Fruit fly (Drosophila melanogaster): Measurements from ENCODE around the gene CG14834.

CG14834 gene

DNA sequence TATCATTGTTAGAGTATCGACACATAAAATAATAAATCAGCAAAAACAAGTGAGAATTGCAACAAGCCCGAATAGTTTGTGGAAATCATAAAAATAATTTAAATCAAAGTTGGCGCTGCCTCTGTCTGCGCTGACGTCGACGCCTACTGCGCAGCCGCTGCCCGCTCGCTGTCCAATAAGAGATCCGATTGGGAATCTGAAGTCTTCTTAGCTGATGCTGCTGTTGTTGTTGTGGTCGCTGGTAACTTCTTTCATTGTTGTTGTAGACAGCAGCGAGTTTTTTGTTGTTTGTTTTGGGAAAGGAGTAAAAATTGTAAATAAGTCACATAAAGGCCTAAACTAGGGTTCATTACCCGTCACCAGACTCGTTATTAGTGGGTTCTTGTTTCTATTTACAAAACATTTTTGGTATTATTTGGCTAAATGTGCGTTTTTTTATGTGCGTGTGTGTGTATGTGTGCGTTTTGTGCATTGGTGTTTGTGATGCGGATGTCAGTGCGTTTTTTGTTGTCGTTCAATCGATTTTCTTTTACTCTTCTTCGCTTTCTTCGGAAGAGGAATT lies 17.9 kb upstream of the CG14834 start:
- TF ChIP-seq psq (GFP tag; optimal IDR thresholded peaks at IDR 0.05), result peak; percentile 7
- TF ChIP-seq lola (GFP tag; optimal IDR thresholded peaks at IDR 0.05), result no peak

DNA sequence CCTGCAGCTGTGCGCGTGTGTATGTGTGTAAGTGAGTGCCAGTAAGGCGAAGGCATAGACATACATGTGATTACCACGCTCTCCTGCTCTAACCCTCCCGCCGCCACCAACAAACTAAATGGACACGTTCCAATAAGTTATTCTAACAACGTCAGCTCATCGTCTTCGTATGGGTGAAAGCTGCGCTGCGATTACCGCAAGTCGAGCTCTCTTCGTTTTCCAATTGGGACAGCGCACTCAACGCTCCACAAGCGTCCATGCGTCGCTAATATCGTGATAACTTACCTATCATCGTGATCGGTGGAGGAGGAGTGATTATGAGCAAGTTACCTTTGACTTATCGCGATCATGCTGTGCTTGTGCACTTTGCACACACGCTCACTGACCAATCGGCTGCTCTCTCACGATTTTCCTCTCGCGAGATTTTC lies 14.2 kb upstream of the CG14834 start:
- TF ChIP-seq h (GFP tag; optimal IDR thresholded peaks at IDR 0.05) (peak; percentile 23), HLH106 (tag; optimal IDR thresholded peaks at IDR 0.05) (peak; percentile 8), Dif (GFP tag; optimal IDR thresholded peaks at IDR 0.05; ENCODE audit: partially characterized antibody) (no peak)

DNA sequence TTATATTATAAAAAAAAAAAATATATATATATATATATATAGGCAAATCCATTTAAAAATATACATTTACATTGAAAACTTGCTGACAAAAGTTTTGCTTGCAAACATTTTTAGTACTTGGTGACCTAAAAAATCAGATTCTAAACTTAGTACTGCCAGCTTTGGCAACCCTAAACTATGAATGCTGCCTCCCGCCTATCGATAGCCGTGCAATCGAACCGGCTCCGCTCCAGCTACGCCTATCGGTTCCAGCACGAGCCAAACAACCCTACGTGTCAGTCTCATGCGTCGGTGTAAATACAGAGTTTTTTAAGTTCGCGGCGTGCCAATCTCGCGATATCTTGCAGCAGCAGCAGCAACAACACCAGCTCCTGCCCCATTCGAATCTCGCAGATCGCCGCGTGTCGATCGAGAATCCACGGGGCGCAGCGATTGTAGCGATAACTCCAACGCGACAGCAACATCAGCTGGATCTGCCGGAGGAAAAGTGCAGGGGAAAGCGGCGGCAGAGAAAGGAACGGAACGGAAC lies 13.5 kb upstream of the CG14834 start, which contains the start of gene Sec63:
Sec63 (plus strand) TSS at position 238 of the 529 bp plus-strand sequence.
- TF ChIP-seq sv (GFP tag; optimal IDR thresholded peaks at IDR 0.05) (peak; percentile 21), HLH106 (tag; optimal IDR thresholded peaks at IDR 0.05) (peak; percentile 55), Hnf4 (GFP tag; optimal IDR thresholded peaks at IDR 0.05) (peak; percentile 35), usp (GFP tag; optimal IDR thresholded peaks at IDR 0.05) (no peak), dsf (GFP tag; optimal IDR thresholded peaks at IDR 0.05; ENCODE audit: borderline replicate concordance) (no peak), Myc (optimal IDR thresholded peaks at IDR 0.05) (peak; percentile 44), psq (GFP tag; optimal IDR thresholded peaks at IDR 0.05) (peak; percentile 27), br (GFP tag; optimal IDR thresholded peaks at IDR 0.05) (peak; percentile 35), Dfd (GFP tag; optimal IDR thresholded peaks at IDR 0.05) (no peak), foxo (GFP tag; optimal IDR thresholded peaks at IDR 0.05) (peak in 1 of 2 experiments; percentile 54), GATAd (GFP tag; optimal IDR thresholded peaks at IDR 0.05) (no peak), fru (GFP tag; optimal IDR thresholded peaks at IDR 0.05) (no peak), Hr83 (GFP tag; optimal IDR thresholded peaks at IDR 0.05; ENCODE audit: poor library complexity, severe bottlenecking) (peak; percentile 61)

DNA sequence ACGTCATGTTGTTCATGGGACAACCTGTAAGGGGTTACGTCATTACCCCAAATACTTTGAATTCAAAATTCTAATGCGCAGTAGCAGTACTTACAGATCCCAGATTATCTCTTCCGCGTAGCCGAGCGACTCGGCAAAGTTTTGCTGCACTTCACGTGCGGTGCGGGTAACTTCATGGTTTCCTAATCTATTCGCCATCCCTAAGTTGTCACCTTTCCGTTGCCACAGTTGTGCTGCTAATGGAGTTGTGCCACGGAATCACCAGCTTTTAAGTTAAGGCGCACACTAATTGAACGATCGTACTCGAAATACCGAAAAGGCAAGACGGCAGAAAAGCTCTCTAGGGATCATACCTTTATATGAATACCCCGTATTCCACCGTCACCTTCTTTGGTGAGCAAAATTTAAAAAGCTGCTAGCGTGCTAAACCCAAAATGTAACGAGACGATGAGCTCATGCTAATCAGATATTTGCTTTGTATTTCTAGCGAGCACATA lies 13.0 kb upstream of the CG14834 start, which contains the start of gene pst:
pst (minus strand) TSS at position 437 of the 497 bp plus-strand sequence.
- TF ChIP-seq Dif (GFP tag; optimal IDR thresholded peaks at IDR 0.05; ENCODE audit: partially characterized antibody) (peak; percentile 46), CG32264 (GFP tag; optimal IDR thresholded peaks at IDR 0.05) (no peak), Hr83 (GFP tag; optimal IDR thresholded peaks at IDR 0.05; ENCODE audit: poor library complexity, severe bottlenecking) (peak; percentile 58), Rel (GFP tag; optimal IDR thresholded peaks at IDR 0.05) (no peak), Rel (tag; optimal IDR thresholded peaks at IDR 0.05) (peak; percentile 100), Sp1 (GFP tag; optimal IDR thresholded peaks at IDR 0.05) (peak; percentile 25), rgr (GFP tag; optimal IDR thresholded peaks at IDR 0.05) (no peak), fru (GFP tag; optimal IDR thresholded peaks at IDR 0.05) (peak; percentile 18), Jra (GFP tag; optimal IDR thresholded peaks at IDR 0.05) (peak; percentile 19)

DNA sequence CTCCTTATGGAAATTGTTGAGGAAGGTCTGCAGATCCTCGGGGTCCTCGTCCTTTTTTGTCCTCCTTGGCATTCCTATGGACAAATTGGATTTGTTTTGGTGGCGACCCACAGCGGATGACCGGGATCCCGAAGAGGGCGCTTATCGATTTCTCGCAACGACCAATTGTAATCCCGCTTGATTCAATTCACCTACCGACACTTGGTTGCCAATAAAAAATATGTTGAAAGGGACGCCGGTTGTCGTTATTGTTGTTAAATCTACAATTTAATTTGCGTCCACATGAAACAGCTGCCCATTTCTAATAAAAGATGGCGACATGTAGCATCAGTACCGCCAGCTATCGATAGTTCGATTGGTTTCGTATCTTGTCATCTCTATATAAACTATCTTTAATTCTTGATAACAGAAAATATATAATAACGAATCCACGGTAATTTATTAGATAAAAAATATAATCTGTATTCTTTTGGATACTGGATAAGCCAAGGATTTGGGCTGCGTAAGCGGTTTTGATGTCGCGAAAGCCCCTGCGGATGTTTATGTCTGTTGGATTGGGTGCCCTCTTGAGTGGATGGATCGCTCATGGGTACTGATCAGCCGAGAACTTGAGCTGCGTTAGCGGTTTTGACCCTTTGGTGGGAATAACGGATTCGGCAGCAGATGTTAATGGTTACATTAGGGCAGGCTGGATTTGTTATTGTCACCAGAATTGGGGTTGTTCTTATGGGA lies 9.6 kb upstream of the CG14834 start, which contains the start of gene CTCF:
CTCF (minus strand) TSS at position 328 of the 732 bp plus-strand sequence.
- TF ChIP-seq Myc (optimal IDR thresholded peaks at IDR 0.05) (peak; percentile 80), h (GFP tag; optimal IDR thresholded peaks at IDR 0.05) (peak; percentile 56), lola (GFP tag; optimal IDR thresholded peaks at IDR 0.05) (no peak), N (GFP tag; optimal IDR thresholded peaks at IDR 0.05) (no peak), Rel (GFP tag; optimal IDR thresholded peaks at IDR 0.05) (no peak), Rel (tag; optimal IDR thresholded peaks at IDR 0.05) (peak; percentile 15), br (GFP tag; optimal IDR thresholded peaks at IDR 0.05) (peak; percentile 44), Mio (GFP tag; optimal IDR thresholded peaks at IDR 0.05) (no peak), Dfd (GFP tag; optimal IDR thresholded peaks at IDR 0.05) (no peak), OdsH (GFP tag; optimal IDR thresholded peaks at IDR 0.05) (peak; percentile 37), Jra (GFP tag; optimal IDR thresholded peaks at IDR 0.05) (peak; percentile 14), Abd-B (GFP tag; optimal IDR thresholded peaks at IDR 0.05) (no peak), woc (GFP tag; optimal IDR thresholded peaks at IDR 0.05) (no peak), usp (GFP tag; optimal IDR thresholded peaks at IDR 0.05) (no peak), dl (GFP tag; optimal IDR thresholded peaks at IDR 0.05; ENCODE audit: insufficient read depth in 1 of 2, partially characterized antibody in 2 of 2) (no peak), Sp1 (GFP tag; optimal IDR thresholded peaks at IDR 0.05) (peak; percentile 16), brk (GFP tag; optimal IDR thresholded peaks at IDR 0.05) (no peak), dmrt93B (GFP tag; optimal IDR thresholded peaks at IDR 0.05) (no peak), Hr83 (GFP tag; optimal IDR thresholded peaks at IDR 0.05; ENCODE audit: poor library complexity, severe bottlenecking) (no peak), Vsx2 (GFP tag; optimal IDR thresholded peaks at IDR 0.05; ENCODE audit: partially characterized antibody) (no peak), Dif (GFP tag; optimal IDR thresholded peaks at IDR 0.05; ENCODE audit: partially characterized antibody) (no peak), sage (GFP tag; optimal IDR thresholded peaks at IDR 0.05) (no peak), rgr (GFP tag; optimal IDR thresholded peaks at IDR 0.05) (peak; percentile 50), sv (GFP tag; optimal IDR thresholded peaks at IDR 0.05) (no peak), CG32264 (GFP tag; optimal IDR thresholded peaks at IDR 0.05) (no peak), fru (GFP tag; optimal IDR thresholded peaks at IDR 0.05) (no peak), foxo (GFP tag; optimal IDR thresholded peaks at IDR 0.05) (peak in 1 of 2 experiments; percentile 46), GATAd (GFP tag; optimal IDR thresholded peaks at IDR 0.05) (no peak), HLH106 (tag; optimal IDR thresholded peaks at IDR 0.05) (peak; percentile 56), Hr78 (GFP tag; optimal IDR thresholded peaks at IDR 0.05) (no peak), jim (GFP tag; optimal IDR thresholded peaks at IDR 0.05) (no peak), pan (optimal IDR thresholded peaks at IDR 0.05) (no peak), CrebA (GFP tag; optimal IDR thresholded peaks at IDR 0.05; ENCODE audit: borderline replicate concordance) (no peak)
